Fruit fly (Drosophila melanogaster): ENCODE data around the gene MED30.

DNA sequence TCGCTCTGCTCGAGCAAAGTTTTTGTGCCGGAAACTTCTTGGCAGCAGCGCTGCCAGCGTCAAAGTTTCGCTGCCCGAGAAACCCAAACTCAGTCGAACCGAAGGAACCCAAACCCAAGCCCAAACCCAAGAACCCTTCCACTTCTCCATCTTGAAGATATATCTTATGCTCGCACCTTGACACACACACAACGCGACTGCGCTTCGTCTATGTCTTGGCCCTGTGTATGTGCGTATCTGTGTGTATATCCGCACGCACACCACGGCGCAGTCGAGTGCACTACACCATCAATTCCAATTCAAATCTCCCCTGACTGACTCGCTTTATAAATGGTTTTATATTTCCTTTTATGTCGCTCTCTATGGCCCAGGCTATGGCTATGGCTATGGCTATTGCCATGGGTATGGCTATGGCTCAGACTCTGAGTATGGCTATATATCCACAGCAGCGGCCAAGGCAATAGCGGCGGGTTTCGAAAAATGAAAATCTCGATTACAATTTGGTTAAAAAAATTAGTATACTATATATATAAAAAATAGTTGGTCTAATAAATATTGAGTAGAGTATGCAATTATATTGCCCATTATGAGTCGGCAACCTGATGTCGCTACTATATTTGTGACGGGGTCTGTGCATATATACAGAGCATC, 42.6 kb upstream of the MED30 start:
- TF ChIP-seq Hnf4 (GFP tag; optimal IDR thresholded peaks at IDR 0.05): no peak
- TF ChIP-seq Rel (GFP tag; optimal IDR thresholded peaks at IDR 0.05): peak; percentile 82
- TF ChIP-seq Rel (tag; optimal IDR thresholded peaks at IDR 0.05): no peak
- TF ChIP-seq usp (GFP tag; optimal IDR thresholded peaks at IDR 0.05): no peak
- TF ChIP-seq fru (GFP tag; optimal IDR thresholded peaks at IDR 0.05): peak; percentile 79
- peak; percentile 84 for TF ChIP-seq OdsH (GFP tag; optimal IDR thresholded peaks at IDR 0.05)
- TF ChIP-seq Jra (GFP tag; optimal IDR thresholded peaks at IDR 0.05): peak; percentile 37
- peak; percentile 88 for TF ChIP-seq Sp1 (GFP tag; optimal IDR thresholded peaks at IDR 0.05)
- no peak for TF ChIP-seq Abd-B (GFP tag; optimal IDR thresholded peaks at IDR 0.05)
